Worm (Caenorhabditis elegans) whole organism, midembryonic: ENCODE measurements around the gene C14B9.10.
A peak's percentile ranks its signal among the peaks of the same experiment; 100 is the strongest.

Source experiments
- cog-1 ChIP-seq: sonication (generic microtip); optimal IDR thresholded peaks from 2 replicates; lab custom pipeline; 2016; ENCODE audit warnings: missing genetic modification characterization, missing compliant biosample characterization
- flt-1 ChIP-seq: fragments of 200-800 bp; sonication (Bioruptor generic); IDR thresholded peaks from 2 replicates; pipeline ENCODE4 v1.3.6; 2022; ENCODE audit warnings: missing genetic modification characterization, missing compliant biosample characterization
- med-1 ChIP-seq: sonication (generic microtip); optimal IDR thresholded peaks from 2 replicates; lab custom pipeline; 2017; ENCODE audit warnings: missing genetic modification characterization, mild to moderate bottlenecking, missing compliant biosample characterization, antibody characterized with exemption, missing genetic modification reagents; ENCODE audit not compliant: insufficient read depth
- tab-1 ChIP-seq: fragments of 200-800 bp; sonication (Bioruptor generic); IDR thresholded peaks from 2 replicates; pipeline ENCODE4 v1.3.6; 2022; ENCODE audit warnings: missing genetic modification characterization, missing compliant biosample characterization
- ztf-23 ChIP-seq: fragments of 200-800 bp; sonication (Bioruptor generic); IDR thresholded peaks from 2 replicates; pipeline ENCODE4 v1.3.6; 2022; ENCODE audit warnings: missing genetic modification reagents, missing genetic modification characterization, missing compliant biosample characterization
- ztf-29 ChIP-seq: fragments of 200-800 bp; sonication (Bioruptor generic); IDR thresholded peaks from 2 replicates; pipeline ENCODE4 v1.3.6; 2022; ENCODE audit warnings: missing genetic modification reagents, missing genetic modification characterization, missing compliant biosample characterization

- TF ChIP-seq cog-1 (tag; lab: Kevin White, UChicago) (peak; percentile 23), med-1 (no peak), flt-1 (GFP tag; lab: Robert Waterston, UW) (no peak), tab-1 (GFP tag; lab: Robert Waterston, UW) (no peak), ztf-23 (GFP tag; lab: Robert Waterston, UW) (no peak), ztf-29 (GFP tag; lab: Robert Waterston, UW) (peak; percentile 55; the same call in 1 of the 2 replicates)
These were observed 5.4 kb upstream of the C14B9.10 start for ce11 chrIII:8125234-8125633.
